Fruit fly (Drosophila melanogaster): ENCODE data around the gene CG42680.
A peak's percentile ranks its signal among the peaks of the same experiment; 100 is the strongest.

The CG42680 gene

DNA sequence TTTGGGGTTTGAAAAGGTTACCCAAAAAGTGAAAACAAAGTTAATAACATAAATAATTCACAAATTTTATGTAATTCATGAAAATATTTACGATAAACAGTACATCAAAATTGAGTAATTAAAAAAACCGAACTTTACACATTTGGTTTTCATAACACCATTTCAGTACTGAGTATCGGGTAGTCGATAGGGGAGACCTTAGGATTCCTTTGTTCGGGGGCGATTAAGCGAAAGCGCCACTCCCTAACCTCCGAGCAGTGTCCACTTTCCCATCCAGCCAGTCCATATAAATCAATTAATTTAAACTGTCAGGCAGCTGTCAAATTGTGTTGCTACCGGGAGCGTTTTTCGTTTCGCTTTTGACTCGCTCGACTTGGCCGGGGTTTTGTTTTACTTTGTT lies 25.7 kb downstream of the CG42680 start:
- TF ChIP-seq CG34367 (tag; optimal IDR thresholded peaks at IDR 0.05) (no peak), CG8159 (tag; optimal IDR thresholded peaks at IDR 0.05) (peak; percentile 27), D1 (tag; optimal IDR thresholded peaks at IDR 0.05) (no peak)

DNA sequence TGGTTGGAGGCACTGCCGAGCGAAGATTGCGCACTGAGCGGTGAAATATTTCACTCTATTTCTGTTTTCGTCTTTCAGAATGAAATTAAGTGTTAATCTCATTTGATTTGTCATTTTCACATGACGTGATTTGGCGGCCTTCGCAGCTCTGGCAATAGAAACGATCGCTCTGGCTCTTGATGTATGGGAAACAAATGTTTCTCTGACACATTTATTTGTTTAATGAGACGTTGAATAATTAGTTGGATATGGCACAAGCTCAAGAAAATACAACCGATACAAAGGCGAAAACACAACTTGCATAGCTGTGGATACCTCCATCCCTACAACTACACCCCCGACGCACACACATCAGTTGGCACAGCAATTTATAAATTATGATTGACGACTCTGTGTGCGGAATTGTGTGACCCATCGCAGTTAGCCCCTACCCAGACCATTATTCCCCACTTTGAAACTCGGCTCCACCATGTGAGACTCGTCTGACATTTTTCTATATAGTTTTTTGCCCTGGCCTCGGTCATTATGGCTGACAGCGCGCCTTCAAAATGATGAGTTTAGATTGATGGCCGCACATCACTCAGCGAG lies 29.1 kb downstream of the CG42680 start:
- TF ChIP-seq gl (tag; optimal IDR thresholded peaks at IDR 0.05) (no peak), CG13204 (GFP tag; optimal IDR thresholded peaks at IDR 0.05) (no peak), CG14655 (GFP tag; optimal IDR thresholded peaks at IDR 0.05) (no peak), CG34367 (tag; optimal IDR thresholded peaks at IDR 0.05) (no peak), Pif1A (GFP tag; optimal IDR thresholded peaks at IDR 0.05) (no peak), Ets98B (GFP tag; IDR thresholded peaks at IDR 0.05) (no peak), CG9948 (tag; optimal IDR thresholded peaks at IDR 0.05) (no peak), CG12605 (GFP tag; IDR thresholded peaks at IDR 0.05) (no peak), EcR (GFP tag; optimal IDR thresholded peaks at IDR 0.05) (no peak), CG4496 (GFP tag; IDR thresholded peaks at IDR 0.05) (no peak), rn (GFP tag; IDR thresholded peaks at IDR 0.05) (no peak), CG10348 (GFP tag; IDR thresholded peaks at IDR 0.05) (no peak), D1 (tag; optimal IDR thresholded peaks at IDR 0.05) (no peak), fd96Ca (GFP tag; IDR thresholded peaks at IDR 0.05) (no peak), CG17806 (tag; optimal IDR thresholded peaks at IDR 0.05) (no peak)

DNA sequence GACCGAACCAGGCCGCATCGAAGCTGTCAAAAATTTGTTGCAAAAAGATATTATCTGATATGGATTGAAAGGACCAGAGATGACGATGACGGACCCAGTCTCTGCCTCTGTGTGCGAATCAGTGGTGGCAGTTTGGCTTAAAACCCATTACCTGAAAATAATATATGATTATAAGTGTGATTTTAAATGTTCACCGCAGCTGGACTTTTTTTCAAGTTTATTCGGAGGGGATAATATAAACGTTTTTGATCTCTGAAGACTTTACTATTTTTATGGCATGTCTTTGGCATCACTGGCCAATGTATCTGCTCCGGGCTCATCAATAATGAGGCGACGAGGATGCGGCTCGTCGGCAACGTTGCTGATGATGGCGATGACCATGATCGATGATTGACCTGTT lies 30.3 kb downstream of the CG42680 start:
- peak; percentile 86 for TF ChIP-seq CG15710 (tag; optimal IDR thresholded peaks at IDR 0.05)
- TF ChIP-seq CG8301 (tag; optimal IDR thresholded peaks at IDR 0.05): peak; percentile 65
- peak; percentile 67 for TF ChIP-seq CG12605 (GFP tag; IDR thresholded peaks at IDR 0.05)
- TF ChIP-seq CG10348 (GFP tag; IDR thresholded peaks at IDR 0.05): no peak
- TF ChIP-seq D1 (tag; optimal IDR thresholded peaks at IDR 0.05): peak; percentile 31
- TF ChIP-seq CG9948 (tag; optimal IDR thresholded peaks at IDR 0.05): peak; percentile 68
- TF ChIP-seq CG14655 (GFP tag; optimal IDR thresholded peaks at IDR 0.05): peak; percentile 69
- peak; percentile 45 for TF ChIP-seq CG13204 (GFP tag; optimal IDR thresholded peaks at IDR 0.05)
- peak; percentile 88 for TF ChIP-seq Pif1B (GFP tag; optimal IDR thresholded peaks at IDR 0.05)
- TF ChIP-seq CG4496 (GFP tag; IDR thresholded peaks at IDR 0.05): peak; percentile 58; the same call in 2 of the 3 replicates
- TF ChIP-seq rn (GFP tag; IDR thresholded peaks at IDR 0.05): no peak
- peak; percentile 77 for TF ChIP-seq CG34367 (tag; optimal IDR thresholded peaks at IDR 0.05)
- peak; percentile 82 for TF ChIP-seq Snoo (tag; optimal IDR thresholded peaks at IDR 0.05)
- peak; percentile 85 for TF ChIP-seq CG8159 (tag; optimal IDR thresholded peaks at IDR 0.05)
- TF ChIP-seq CG17806 (tag; optimal IDR thresholded peaks at IDR 0.05): peak; percentile 77
- peak; percentile 84 for TF ChIP-seq Pif1A (GFP tag; optimal IDR thresholded peaks at IDR 0.05)
- peak; percentile 66 for TF ChIP-seq gl (tag; optimal IDR thresholded peaks at IDR 0.05)
- peak; percentile 31 for TF ChIP-seq EcR (GFP tag; optimal IDR thresholded peaks at IDR 0.05)
- TF ChIP-seq fd96Ca (GFP tag; IDR thresholded peaks at IDR 0.05): peak; percentile 82; the same call in 2 of the 3 replicates
- no peak for TF ChIP-seq CG32121 (GFP tag; IDR thresholded peaks at IDR 0.05)
- TF ChIP-seq Ets98B (GFP tag; IDR thresholded peaks at IDR 0.05): peak; percentile 55

DNA sequence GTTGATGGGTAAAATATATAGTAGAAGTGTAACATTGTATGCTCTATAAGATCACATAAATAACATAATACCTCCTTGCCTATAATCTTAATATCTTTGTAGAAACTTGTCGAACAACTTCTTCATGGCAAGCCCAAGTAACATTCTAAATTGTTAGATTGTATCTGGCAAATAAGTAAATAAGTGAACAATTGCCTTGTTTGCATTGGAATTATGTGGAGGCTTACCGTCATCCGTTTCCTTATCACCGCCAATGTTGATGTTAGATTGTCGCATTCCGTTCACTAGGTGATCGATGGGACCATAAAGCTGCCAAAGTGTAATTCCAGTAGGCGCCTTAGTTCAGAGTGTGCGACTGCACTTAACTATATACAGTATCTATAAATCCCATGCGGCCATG lies 31.2 kb downstream of the CG42680 start:
- TF ChIP-seq CG14655 (GFP tag; optimal IDR thresholded peaks at IDR 0.05) (peak; percentile 1), Ets98B (GFP tag; IDR thresholded peaks at IDR 0.05) (no peak), Pif1B (GFP tag; optimal IDR thresholded peaks at IDR 0.05) (no peak), CG17806 (tag; optimal IDR thresholded peaks at IDR 0.05) (no peak), Pif1A (GFP tag; optimal IDR thresholded peaks at IDR 0.05) (peak; percentile 4)

DNA sequence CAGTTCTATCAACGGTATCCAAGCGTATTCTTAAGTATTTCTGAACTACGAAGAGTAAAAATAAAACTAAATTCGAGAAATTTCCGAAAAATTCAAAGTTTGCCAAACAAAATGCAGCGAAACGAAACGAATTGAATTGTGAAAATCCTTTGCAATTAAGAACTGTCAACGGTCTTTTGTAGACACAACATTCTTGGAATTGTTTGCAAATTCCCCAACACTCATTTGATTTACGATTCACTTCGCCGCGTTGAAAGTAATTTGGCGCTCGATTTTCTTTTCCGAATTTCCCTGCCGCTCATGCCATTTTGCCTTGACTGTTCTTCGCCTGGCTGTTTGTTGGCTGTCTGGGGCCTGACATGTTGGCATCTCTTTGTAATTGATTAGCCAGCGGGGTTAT lies 31.8 kb downstream of the CG42680 start:
- TF ChIP-seq CG32121 (GFP tag; IDR thresholded peaks at IDR 0.05) (peak; percentile 17; the same call in 1 of the 2 replicates), Pif1A (GFP tag; optimal IDR thresholded peaks at IDR 0.05) (no peak)

DNA sequence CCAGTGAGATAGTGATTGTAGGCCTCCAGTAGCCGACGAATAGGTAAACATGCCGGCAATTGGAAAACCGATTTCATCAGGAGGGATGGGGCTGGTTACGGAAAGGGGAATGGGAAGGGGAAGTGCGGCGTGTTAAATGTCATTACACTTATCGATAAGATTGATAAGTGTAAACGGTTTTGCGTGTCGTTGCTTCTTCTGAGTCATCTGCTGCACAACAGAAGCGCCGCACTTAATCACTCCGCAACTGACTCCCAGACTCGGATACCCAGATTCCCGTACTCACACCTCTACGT lies 33.5 kb downstream of the CG42680 start:
- TF ChIP-seq CG17806 (tag; optimal IDR thresholded peaks at IDR 0.05) (no peak), EcR (GFP tag; optimal IDR thresholded peaks at IDR 0.05) (peak; percentile 51)

DNA sequence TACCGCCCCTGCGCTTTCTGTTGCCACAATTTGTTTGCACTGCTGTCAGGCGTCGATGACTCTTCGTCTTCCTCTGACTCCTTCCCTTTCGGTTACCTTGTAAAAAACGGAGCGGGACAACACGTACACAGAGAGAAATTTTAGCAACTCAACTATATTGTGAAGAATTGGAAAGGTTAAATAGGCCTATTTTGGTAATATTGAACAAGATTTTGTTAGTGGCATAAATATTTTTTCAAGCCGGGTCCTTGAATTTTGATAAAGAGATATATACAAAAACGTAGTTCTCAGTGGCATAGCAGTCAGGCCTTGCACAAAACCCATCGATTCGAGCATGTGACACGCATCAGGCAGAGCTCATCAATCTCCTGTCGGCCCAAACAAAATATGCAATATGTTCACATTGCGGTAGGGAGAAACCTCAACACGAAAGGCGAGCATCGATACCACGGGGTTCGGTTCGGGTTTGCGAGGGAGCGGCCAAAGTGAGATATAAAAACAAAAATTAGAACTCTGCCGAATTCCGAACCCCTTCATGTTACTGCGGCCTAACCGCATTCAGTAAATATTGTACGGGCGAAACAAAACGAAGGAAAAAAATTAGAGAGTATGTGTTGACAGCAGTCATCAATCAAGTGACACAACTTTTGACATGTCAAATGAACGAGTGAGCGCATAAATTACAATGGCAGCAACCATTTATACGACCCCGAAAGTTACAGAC lies 34.0 kb downstream of the CG42680 start:
- peak; percentile 67 for TF ChIP-seq D1 (tag; optimal IDR thresholded peaks at IDR 0.05)
- peak; percentile 49 for TF ChIP-seq CG13204 (GFP tag; optimal IDR thresholded peaks at IDR 0.05)
- peak; percentile 74 for TF ChIP-seq CG15710 (tag; optimal IDR thresholded peaks at IDR 0.05)
- TF ChIP-seq CG4496 (GFP tag; IDR thresholded peaks at IDR 0.05): peak; percentile 83
- TF ChIP-seq CG32121 (GFP tag; IDR thresholded peaks at IDR 0.05): peak; percentile 43; the same call in 1 of the 2 replicates
- no peak for TF ChIP-seq rn (GFP tag; IDR thresholded peaks at IDR 0.05)
- TF ChIP-seq CG14655 (GFP tag; optimal IDR thresholded peaks at IDR 0.05): peak; percentile 70
- TF ChIP-seq Ets98B (GFP tag; IDR thresholded peaks at IDR 0.05): peak; percentile 30; the same call in 1 of the 2 replicates
- TF ChIP-seq CG17806 (tag; optimal IDR thresholded peaks at IDR 0.05): peak; percentile 85
- TF ChIP-seq Snoo (tag; optimal IDR thresholded peaks at IDR 0.05): peak; percentile 90
- TF ChIP-seq CG34367 (tag; optimal IDR thresholded peaks at IDR 0.05): peak; percentile 64
- peak; percentile 68 for TF ChIP-seq Pif1A (GFP tag; optimal IDR thresholded peaks at IDR 0.05)
- TF ChIP-seq CG9948 (tag; optimal IDR thresholded peaks at IDR 0.05): peak; percentile 79
- TF ChIP-seq CG8301 (tag; optimal IDR thresholded peaks at IDR 0.05): peak; percentile 66
- no peak for TF ChIP-seq CG12605 (GFP tag; IDR thresholded peaks at IDR 0.05)
- peak; percentile 72 for TF ChIP-seq EcR (GFP tag; optimal IDR thresholded peaks at IDR 0.05)
- TF ChIP-seq fd96Ca (GFP tag; IDR thresholded peaks at IDR 0.05): peak; percentile 59; the same call in 2 of the 3 replicates
- peak; percentile 78 for TF ChIP-seq Pif1B (GFP tag; optimal IDR thresholded peaks at IDR 0.05)
- TF ChIP-seq gl (tag; optimal IDR thresholded peaks at IDR 0.05): peak; percentile 69
- no peak for TF ChIP-seq CG10348 (GFP tag; IDR thresholded peaks at IDR 0.05)
- peak; percentile 90 for TF ChIP-seq CG8159 (tag; optimal IDR thresholded peaks at IDR 0.05)

Measured in whole organism, pupa.